Fruit fly (Drosophila melanogaster) whole organism, embryonic: Measurements from ENCODE around the gene aph-1.

Experiments
- Antp ChIP-seq: fragments of 200-800 bp; sonication (Bioruptor generic); optimal IDR thresholded peaks from 3 replicates; lab custom pipeline; 2016; ENCODE audit warnings: missing biosample characterization, missing genetic modification characterization
- Bgb ChIP-seq: fragments of 200-800 bp; sonication (Bioruptor generic); IDR thresholded peaks from 2 replicates; pipeline ENCODE4 v1.3.6; 2022; ENCODE audit warnings: missing biosample characterization, missing genetic modification characterization; ENCODE audit not compliant: partially characterized antibody
- CG10147 ChIP-seq: fragments of 200-800 bp; sonication (Bioruptor generic); optimal IDR thresholded peaks from 2 replicates; lab custom pipeline; 2019; ENCODE audit warnings: missing biosample characterization, mild to moderate bottlenecking, missing genetic modification characterization, moderate library complexity
- CG10274 ChIP-seq: fragments of 200-800 bp; sonication (Bioruptor generic); optimal IDR thresholded peaks from 3 replicates; lab custom pipeline; 2017; ENCODE audit warnings: missing biosample characterization, mild to moderate bottlenecking, missing genetic modification characterization
- CG11093 ChIP-seq: fragments of 200-800 bp; sonication (Bioruptor generic); IDR thresholded peaks from 3 replicates; pipeline ENCODE4 v1.3.6; 2022; ENCODE audit warnings: missing biosample characterization, missing genetic modification characterization
- CG12155 ChIP-seq: fragments of 200-800 bp; sonication (Bioruptor generic); optimal IDR thresholded peaks from 3 replicates; lab custom pipeline; 2016; ENCODE audit warnings: missing biosample characterization, missing genetic modification characterization
- CG12236 ChIP-seq: fragments of 200-800 bp; sonication (Bioruptor generic); optimal IDR thresholded peaks from 2 replicates; lab custom pipeline; 2016; ENCODE audit warnings: missing biosample characterization, missing genetic modification characterization
- CG12769 ChIP-seq: fragments of 200-800 bp; sonication (Bioruptor generic); optimal IDR thresholded peaks from 2 replicates; lab custom pipeline; 2019; ENCODE audit warnings: missing biosample characterization, mild to moderate bottlenecking, missing genetic modification characterization, moderate library complexity
- CG16863 ChIP-seq: fragments of 200-800 bp; sonication (Bioruptor generic); optimal IDR thresholded peaks from 3 replicates; lab custom pipeline; 2016; ENCODE audit warnings: missing biosample characterization, missing genetic modification characterization
- CG18619 ChIP-seq: fragments of 200-800 bp; sonication (Bioruptor generic); optimal IDR thresholded peaks from 3 replicates; lab custom pipeline; 2017; ENCODE audit warnings: missing biosample characterization, mild to moderate bottlenecking, missing genetic modification characterization
- CG2120 ChIP-seq: fragments of 200-800 bp; sonication (Bioruptor generic); optimal IDR thresholded peaks from 3 replicates; lab custom pipeline; 2016; ENCODE audit warnings: missing biosample characterization, missing genetic modification characterization
- CG32532 ChIP-seq: fragments of 200-800 bp; sonication (Bioruptor generic); IDR thresholded peaks from 2 replicates; pipeline ENCODE4 v1.3.6; 2022; ENCODE audit warnings: missing biosample characterization, missing genetic modification characterization
- CG32767 ChIP-seq: fragments of 200-800 bp; sonication (Bioruptor generic); IDR thresholded peaks from 2 replicates; pipeline ENCODE4 v1.3.6; 2022; ENCODE audit warnings: missing biosample characterization, missing genetic modification characterization
- CG42726 ChIP-seq: fragments of 200-800 bp; sonication (Bioruptor generic); IDR thresholded peaks from 2 replicates; pipeline ENCODE4 v1.3.6; 2022; ENCODE audit warnings: missing biosample characterization, missing genetic modification characterization; ENCODE audit not compliant: partially characterized antibody
- CG6689 ChIP-seq: fragments of 200-800 bp; sonication (Bioruptor generic); IDR thresholded peaks from 2 replicates; pipeline ENCODE4 v1.3.6; 2022; ENCODE audit warnings: missing biosample characterization, missing genetic modification characterization
- CG7357 ChIP-seq: fragments of 200-800 bp; sonication (Bioruptor generic); IDR thresholded peaks from 3 replicates; pipeline ENCODE4 v1.3.6; 2022; ENCODE audit warnings: missing biosample characterization, missing genetic modification characterization
- CG8765 ChIP-seq: fragments of 200-800 bp; sonication (Bioruptor generic); IDR thresholded peaks from 2 replicates; pipeline ENCODE4 v1.3.6; 2022; ENCODE audit warnings: missing biosample characterization, missing genetic modification characterization
- CHES-1-like ChIP-seq: fragments of 200-800 bp; sonication (Bioruptor generic); optimal IDR thresholded peaks from 2 replicates; lab custom pipeline; 2016; ENCODE audit warnings: missing biosample characterization, missing genetic modification characterization
- D19B ChIP-seq: fragments of 200-800 bp; sonication (Bioruptor generic); optimal IDR thresholded peaks from 2 replicates; lab custom pipeline; 2017; ENCODE audit warnings: missing biosample characterization, mild to moderate bottlenecking, missing genetic modification characterization
- Dip3 ChIP-seq: fragments of 200-800 bp; sonication (Bioruptor generic); optimal IDR thresholded peaks from 3 replicates; lab custom pipeline; 2016; ENCODE audit warnings: missing biosample characterization, missing genetic modification characterization
- H15 ChIP-seq: fragments of 200-800 bp; sonication (Bioruptor generic); IDR thresholded peaks from 3 replicates; pipeline ENCODE4 v1.3.6; 2022; ENCODE audit warnings: missing biosample characterization, missing genetic modification characterization
- HLH54F ChIP-seq: fragments of 200-800 bp; sonication (Bioruptor generic); optimal IDR thresholded peaks from 3 replicates; lab custom pipeline; 2016; ENCODE audit warnings: missing biosample characterization, missing genetic modification characterization
- Med ChIP-seq: fragments of 200-800 bp; sonication (Bioruptor generic); peaks from one replicate; lab custom pipeline; 2016; ENCODE audit warnings: missing biosample characterization, missing genetic modification characterization, mild to moderate bottlenecking, inconsistent platforms, moderate library complexity
- Neu2 ChIP-seq: fragments of 200-800 bp; sonication (Bioruptor generic); optimal IDR thresholded peaks from 3 replicates; lab custom pipeline; 2016; ENCODE audit warnings: missing biosample characterization, missing genetic modification characterization, borderline replicate concordance
- Ravus ChIP-seq: fragments of 200-800 bp; sonication (Bioruptor generic); IDR thresholded peaks from 2 replicates; pipeline ENCODE4 v1.3.6; 2022; ENCODE audit warnings: missing biosample characterization, missing genetic modification characterization
- Sox102F ChIP-seq: fragments of 200-800 bp; sonication (Bioruptor generic); optimal IDR thresholded peaks from 2 replicates; lab custom pipeline; 2018; ENCODE audit warnings: missing biosample characterization, mild to moderate bottlenecking, missing genetic modification characterization, moderate library complexity
- Taf1 ChIP-seq: fragments of 200-800 bp; sonication (Bioruptor generic); IDR thresholded peaks from 2 replicates; pipeline ENCODE4 v1.3.6; 2022; ENCODE audit warnings: missing biosample characterization, missing genetic modification characterization
- al ChIP-seq: fragments of 200-800 bp; sonication (Bioruptor generic); IDR thresholded peaks from 2 replicates; pipeline ENCODE4 v1.3.6; 2022; ENCODE audit warnings: missing biosample characterization, missing genetic modification characterization
- ato ChIP-seq: fragments of 200-800 bp; sonication (Bioruptor generic); IDR thresholded peaks from 2 replicates; pipeline ENCODE4 v1.3.6; 2022; ENCODE audit warnings: missing biosample characterization, missing genetic modification characterization; ENCODE audit not compliant: partially characterized antibody
- chn ChIP-seq: fragments of 200-800 bp; sonication (Bioruptor generic); optimal IDR thresholded peaks from 2 replicates; lab custom pipeline; 2016; ENCODE audit warnings: missing biosample characterization, missing genetic modification characterization
- cwo ChIP-seq: fragments of 200-800 bp; sonication (Bioruptor generic); optimal IDR thresholded peaks from 3 replicates; lab custom pipeline; 2017; ENCODE audit warnings: missing biosample characterization, missing genetic modification characterization, mild to moderate bottlenecking, moderate library complexity, missing genetic modification reagents
- dati ChIP-seq: fragments of 200-800 bp; sonication (Bioruptor generic); IDR thresholded peaks from 2 replicates; pipeline ENCODE4 v1.3.6; 2022; ENCODE audit warnings: missing biosample characterization, missing genetic modification characterization
- dpn ChIP-seq, 2 experiments: fragments of 200-800 bp; sonication (Bioruptor generic); optimal IDR thresholded peaks; 3 replicates each; lab custom pipeline; 2016; ENCODE audit warnings: missing biosample characterization in 2 of 2, missing genetic modification characterization in 2 of 2
- en ChIP-seq: fragments of 200-800 bp; sonication (Bioruptor generic); optimal IDR thresholded peaks from 2 replicates; lab custom pipeline; 2016; ENCODE audit warnings: missing biosample characterization, missing genetic modification characterization
- esg ChIP-seq: fragments of 200-800 bp; sonication (Bioruptor generic); conservative IDR thresholded peaks from 2 replicates; pipeline ENCODE4 v1.3.6; 2022; ENCODE audit warnings: missing biosample characterization, missing genetic modification characterization
- fu2 ChIP-seq: fragments of 200-800 bp; sonication (Bioruptor generic); optimal IDR thresholded peaks from 2 replicates; lab custom pipeline; 2016; ENCODE audit warnings: missing biosample characterization, missing genetic modification characterization
- klu ChIP-seq: fragments of 200-800 bp; sonication (Bioruptor generic); IDR thresholded peaks from 2 replicates; pipeline ENCODE4 v1.3.6; 2022; ENCODE audit warnings: missing biosample characterization, missing genetic modification characterization
- lilli ChIP-seq: fragments of 200-800 bp; sonication (Bioruptor generic); optimal IDR thresholded peaks from 3 replicates; lab custom pipeline; 2016; ENCODE audit warnings: missing biosample characterization, missing genetic modification characterization
- luna ChIP-seq: fragments of 200-800 bp; sonication (Bioruptor generic); optimal IDR thresholded peaks from 2 replicates; lab custom pipeline; 2016; ENCODE audit warnings: missing biosample characterization, missing genetic modification characterization
- p53 ChIP-seq: fragments of 200-800 bp; sonication (Bioruptor generic); optimal IDR thresholded peaks from 2 replicates; lab custom pipeline; 2016; ENCODE audit warnings: missing biosample characterization, missing genetic modification characterization
- pho ChIP-seq: fragments of 200-800 bp; sonication (Bioruptor generic); optimal IDR thresholded peaks from 2 replicates; lab custom pipeline; 2016; ENCODE audit warnings: missing biosample characterization, missing genetic modification characterization
- sc ChIP-seq, 3 experiments: fragments of >200 bp in 2 of 3; fragments of 200-800 bp in 1 of 3; sonication (Bioruptor generic) in 1 of 3; optimal IDR thresholded peaks; 2 replicates in 2 of 3; 3 replicates in 1 of 3; lab custom pipeline; 2017; ENCODE audit warnings: mild to moderate bottlenecking in 1 of 3, missing biosample characterization in 1 of 3, missing genetic modification characterization in 1 of 3, missing genetic modification reagents in 1 of 3
- sisA ChIP-seq: fragments of 200-800 bp; sonication (Bioruptor generic); IDR thresholded peaks from 2 replicates; pipeline ENCODE4 v1.3.6; 2022; ENCODE audit warnings: missing biosample characterization, missing genetic modification characterization
- slbo ChIP-seq: fragments of 200-800 bp; sonication (Bioruptor generic); IDR thresholded peaks from 2 replicates; pipeline ENCODE4 v1.3.6; 2022; ENCODE audit warnings: missing biosample characterization, missing genetic modification characterization
- tll ChIP-seq, 2 experiments: fragments of 200-800 bp in 1 of 2; fragments of >200 bp in 1 of 2; sonication (Bioruptor generic) in 1 of 2; optimal IDR thresholded peaks; 2 replicates each; lab custom pipeline; 2017 to 2019; ENCODE audit warnings: missing biosample characterization in 2 of 2, missing genetic modification characterization in 2 of 2, mild to moderate bottlenecking in 1 of 2, moderate library complexity in 1 of 2

aph-1 gene

dm6 chr2L:2734946-2735345, 31.1 kb upstream of the aph-1 start (continued):
- TF ChIP-seq cwo (GFP tag; lab: Kevin White, UChicago), result no peak
- TF ChIP-seq Taf1 (GFP tag; lab: Robert Waterston, UW), result no peak
- TF ChIP-seq slbo, result peak; percentile 32; the same call in 1 of the 2 replicates
- peak; percentile 63 for TF ChIP-seq CG2120 (GFP tag; lab: Kevin White, UChicago)
- TF ChIP-seq luna (GFP tag; lab: Kevin White, UChicago), result peak; percentile 12
- TF ChIP-seq fu2, result peak; percentile 38
- no peak for TF ChIP-seq ato (GFP tag; lab: Robert Waterston, UW)
- no peak for TF ChIP-seq tll (GFP tag; optimal IDR thresholded peaks at IDR 0.05; lab: Kevin White, UChicago)
- peak; percentile 37 for TF ChIP-seq CG10147 (GFP tag; lab: Kevin White, UChicago)
- TF ChIP-seq esg (GFP tag; lab: Robert Waterston, UW), result no peak
- TF ChIP-seq klu (GFP tag; lab: Robert Waterston, UW), result 0 out of 2 replicates have a peak, but pooled peaks have one; percentile 29
- peak; percentile 17 for TF ChIP-seq CG18619 (GFP tag; lab: Kevin White, UChicago)
- no peak for TF ChIP-seq sc (optimal IDR thresholded peaks at IDR 0.05; lab: Kevin White, UChicago)
- TF ChIP-seq sc (GFP tag; optimal IDR thresholded peaks at IDR 0.05; lab: Kevin White, UChicago), result no peak
- TF ChIP-seq dati (GFP tag; lab: Robert Waterston, UW), result no peak
- peak in 1 of 2 experiments; percentile 14 for TF ChIP-seq dpn (GFP tag; optimal IDR thresholded peaks at IDR 0.05; lab: Kevin White, UChicago)
- no peak for TF ChIP-seq CG12236 (GFP tag; lab: Kevin White, UChicago)
- TF ChIP-seq lilli (GFP tag; lab: Kevin White, UChicago), result peak; percentile 23
- peak; percentile 12 for TF ChIP-seq CHES-1-like
- peak; percentile 56; the same call in 1 of the 2 replicates for TF ChIP-seq al (GFP tag; lab: Robert Waterston, UW)
- no peak for TF ChIP-seq H15 (GFP tag; lab: Robert Waterston, UW)
- TF ChIP-seq p53 (GFP tag; lab: Kevin White, UChicago), result no peak
- TF ChIP-seq CG16863 (GFP tag; lab: Kevin White, UChicago), result no peak
- peak; percentile 79 for TF ChIP-seq Med (GFP tag; lab: Kevin White, UChicago)
- 0 out of 2 replicates have a peak, but pooled peaks have one; percentile 7 for TF ChIP-seq sisA
- no peak for TF ChIP-seq Sox102F (GFP tag; lab: Kevin White, UChicago)
- no peak for TF ChIP-seq CG42726 (GFP tag; lab: Robert Waterston, UW)
- TF ChIP-seq Neu2, result no peak
- TF ChIP-seq HLH54F, result peak; percentile 35
- no peak for TF ChIP-seq CG32767 (GFP tag; lab: Robert Waterston, UW)
- peak; percentile 11 for TF ChIP-seq Antp
- no peak for TF ChIP-seq Bgb (GFP tag; lab: Robert Waterston, UW)
- peak; percentile 47 for TF ChIP-seq CG12769 (tag; lab: Kevin White, UChicago)
- no peak for TF ChIP-seq CG11093 (GFP tag; lab: Robert Waterston, UW)
- 0 out of 2 replicates have a peak, but pooled peaks have one; percentile 11 for TF ChIP-seq CG6689 (GFP tag; lab: Robert Waterston, UW)
- no peak for TF ChIP-seq CG8765 (GFP tag; lab: Robert Waterston, UW)
- peak; percentile 17 for TF ChIP-seq D19B (GFP tag; lab: Kevin White, UChicago)
- TF ChIP-seq CG10274 (GFP tag; lab: Kevin White, UChicago), result peak; percentile 96
- TF ChIP-seq en, result no peak
- TF ChIP-seq CG32532 (GFP tag; lab: Robert Waterston, UW), result peak; percentile 52; the same call in 1 of the 2 replicates
- no peak for TF ChIP-seq chn (GFP tag; lab: Kevin White, UChicago)
- TF ChIP-seq CG7357, result 0 out of 3 replicates have a peak, but pooled peaks have one; percentile 27
- peak; percentile 6 for TF ChIP-seq CG12155 (GFP tag; lab: Kevin White, UChicago)
- TF ChIP-seq Dip3 (GFP tag; lab: Kevin White, UChicago), result peak; percentile 36
- TF ChIP-seq pho (GFP tag; lab: Kevin White, UChicago), result peak; percentile 44
- TF ChIP-seq Ravus (GFP tag; lab: Robert Waterston, UW), result no peak
